Fruit fly (Drosophila melanogaster) Kc167 (cell line): ENCODE results near the gene CG1324.

ENCODE experiments used
- Myc ChIP-seq: fragments of >200 bp; optimal IDR thresholded peaks from 2 replicates; lab custom pipeline; 2017; ENCODE audit warnings: missing external identifiers
- Sin3A ChIP-seq: fragments of >200 bp; optimal IDR thresholded peaks from 2 replicates; lab custom pipeline; 2018; ENCODE audit warnings: missing external identifiers
- h ChIP-seq: fragments of >200 bp; optimal IDR thresholded peaks from 3 replicates; lab custom pipeline; 2018; ENCODE audit warnings: missing external identifiers
- insv ChIP-seq: fragments of >200 bp; optimal IDR thresholded peaks from 3 replicates; lab custom pipeline; 2018; ENCODE audit warnings: missing external identifiers
- psq ChIP-seq: fragments of >200 bp; optimal IDR thresholded peaks from 2 replicates; lab custom pipeline; 2017; ENCODE audit warnings: missing external identifiers
- ttk ChIP-seq: sonication (Bioruptor generic); optimal IDR thresholded peaks from 2 replicates; lab custom pipeline; 2017; ENCODE audit warnings: missing external identifiers

The CG1324 gene

dm6 chrX:20735910-20736483, at the start of gene CG1324:
TSS of gene CG1324 (minus strand) at chrX:20735960.
- TF ChIP-seq insv, result no peak
- TF ChIP-seq Myc (lab: Kevin White, UChicago), result no peak
- no peak for TF ChIP-seq ttk (lab: Kevin White, UChicago)
- TF ChIP-seq Sin3A, result no peak
- no peak for TF ChIP-seq psq
- no peak for TF ChIP-seq h (lab: Kevin White, UChicago)

dm6 chrX:20781120-20781519, 45.4 kb upstream of the CG1324 start, which contains the start of gene CG32507:
TSS of gene CG32507 (minus strand) at chrX:20781220.
- TF ChIP-seq insv (no peak), h (lab: Kevin White, UChicago) (no peak), Sin3A (no peak), Myc (lab: Kevin White, UChicago) (no peak), psq (no peak), ttk (lab: Kevin White, UChicago) (no peak)

- TF ChIP-seq psq (no peak), h (lab: Kevin White, UChicago) (no peak), Myc (lab: Kevin White, UChicago) (no peak), ttk (lab: Kevin White, UChicago) (no peak), Sin3A (no peak), insv (no peak)
Observed at dm6 chrX:20776281-20776680, 40.5 kb upstream of the CG1324 start.

DNA sequence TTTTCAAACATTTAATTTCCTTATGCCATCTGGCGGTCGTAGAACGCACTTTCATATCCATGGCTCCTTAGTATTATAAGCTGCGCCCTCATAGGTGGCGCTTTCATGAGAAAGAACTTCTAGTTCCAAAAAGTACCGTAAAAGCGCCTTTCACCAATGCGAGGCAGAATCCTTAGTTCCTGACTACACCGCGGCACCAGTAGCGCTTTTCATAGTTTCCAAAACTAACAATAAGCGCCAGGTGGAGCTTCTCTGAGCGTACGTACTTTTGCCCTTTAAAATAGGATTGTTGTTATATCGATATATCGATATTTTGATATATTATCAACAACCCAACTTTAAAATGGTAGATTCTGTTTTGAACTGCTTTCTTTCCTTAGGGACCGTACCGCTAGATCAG, 24.7 kb upstream of the CG1324 start:
- TF ChIP-seq insv, result no peak
- peak; percentile 69 for TF ChIP-seq h (lab: Kevin White, UChicago)
- no peak for TF ChIP-seq ttk (lab: Kevin White, UChicago)

DNA sequence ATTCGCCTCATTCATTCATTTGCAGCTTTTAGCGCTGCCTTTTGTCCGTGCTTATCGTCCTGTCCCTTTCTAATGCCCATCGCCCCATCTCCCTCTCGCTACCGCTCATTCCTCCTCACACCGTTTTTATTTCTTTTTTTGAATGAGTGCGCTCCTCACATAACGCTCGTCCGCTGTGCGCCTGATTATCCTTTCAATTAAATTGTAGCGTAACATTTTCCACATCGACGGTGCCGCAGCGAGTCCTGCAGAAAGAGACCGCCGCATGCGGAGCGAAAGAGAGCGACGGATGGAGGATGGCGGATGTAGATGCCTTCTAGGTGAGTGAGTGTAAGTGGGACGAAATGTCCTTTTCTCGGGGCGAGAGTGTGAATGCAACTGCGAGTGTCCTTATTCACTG, 21.2 kb upstream of the CG1324 start:
- no peak for TF ChIP-seq Sin3A

dm6 chrX:20756447-20756846, 20.7 kb upstream of the CG1324 start:
- TF ChIP-seq Sin3A, result no peak
- no peak for TF ChIP-seq Myc (lab: Kevin White, UChicago)
- TF ChIP-seq ttk (lab: Kevin White, UChicago), result no peak
- no peak for TF ChIP-seq h (lab: Kevin White, UChicago)
- TF ChIP-seq psq, result no peak
- TF ChIP-seq insv, result no peak

DNA sequence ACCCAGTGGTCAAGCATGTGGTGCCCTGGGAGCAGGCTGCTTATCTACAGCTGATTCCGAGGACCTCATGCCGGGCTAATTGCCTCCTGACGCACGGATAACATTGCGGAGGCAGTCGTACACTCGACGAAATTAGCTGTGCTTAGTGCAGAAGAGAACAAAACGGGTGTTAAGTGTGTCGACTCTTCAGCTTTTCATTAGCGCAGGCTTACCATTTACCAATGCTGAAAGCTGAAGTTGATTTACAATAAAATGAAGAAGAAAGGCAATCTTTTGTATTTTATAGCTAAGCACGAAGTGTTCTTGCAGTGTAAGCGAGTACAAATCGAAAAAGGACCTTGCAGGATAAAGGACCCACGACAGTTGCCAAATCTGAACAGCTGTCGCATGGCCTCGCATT, 17.4 kb upstream of the CG1324 start:
- TF ChIP-seq ttk (lab: Kevin White, UChicago) (no peak), Sin3A (no peak), insv (no peak), Myc (lab: Kevin White, UChicago) (no peak), h (lab: Kevin White, UChicago) (no peak), psq (no peak)

- TF ChIP-seq h (lab: Kevin White, UChicago) (no peak), Myc (lab: Kevin White, UChicago) (no peak), psq (no peak), insv (no peak), Sin3A (no peak), ttk (lab: Kevin White, UChicago) (no peak)
Observed at dm6 chrX:20745865-20746264, 10.1 kb upstream of the CG1324 start, which contains the start of gene CG15452. TSS of gene CG15452 (minus strand) at chrX:20745965.

DNA sequence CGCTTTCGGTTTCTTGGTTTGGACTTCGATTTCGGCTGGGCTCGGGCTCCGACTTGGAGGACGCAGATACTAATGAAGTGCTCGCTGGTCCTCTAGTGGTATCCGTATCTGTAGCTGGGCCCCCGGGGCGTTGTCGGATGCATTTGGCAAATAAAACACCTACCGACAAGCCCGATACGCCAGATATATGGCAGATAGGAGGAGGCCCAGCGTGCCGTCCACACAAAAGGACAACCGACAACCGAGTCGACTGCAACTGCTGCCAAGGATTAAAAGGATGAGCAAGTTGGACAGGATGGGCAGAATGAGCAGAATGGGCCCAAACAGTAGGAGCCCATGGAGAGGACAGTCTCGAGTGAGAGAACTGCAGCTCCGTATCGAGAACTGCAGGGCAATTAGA, 3.8 kb upstream of the CG1324 start:
- TF ChIP-seq Sin3A (no peak), insv (no peak), h (lab: Kevin White, UChicago) (no peak), psq (no peak), ttk (lab: Kevin White, UChicago) (no peak), Myc (lab: Kevin White, UChicago) (no peak)

DNA sequence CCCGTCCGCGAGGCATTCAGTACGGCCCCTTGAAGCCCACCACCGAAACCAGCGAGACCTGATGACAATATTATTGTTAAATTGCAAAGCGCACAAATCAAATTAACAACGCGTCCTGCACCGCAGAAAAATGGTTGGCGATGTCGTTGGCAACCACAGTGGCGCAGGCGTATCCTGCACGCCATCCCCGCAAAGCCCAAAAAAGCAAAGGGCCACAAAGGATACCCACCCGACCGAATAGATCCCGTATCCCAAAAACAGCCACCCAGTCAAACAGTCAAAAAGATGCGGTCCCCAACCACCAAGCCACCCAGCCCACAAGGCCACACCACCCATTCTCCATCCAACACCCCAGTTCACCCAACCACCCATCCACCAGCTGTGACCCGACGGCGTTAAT, 4.3 kb downstream of the CG1324 start:
- TF ChIP-seq insv (no peak), h (lab: Kevin White, UChicago) (no peak), ttk (lab: Kevin White, UChicago) (no peak), Sin3A (no peak), Myc (lab: Kevin White, UChicago) (no peak), psq (no peak)

DNA sequence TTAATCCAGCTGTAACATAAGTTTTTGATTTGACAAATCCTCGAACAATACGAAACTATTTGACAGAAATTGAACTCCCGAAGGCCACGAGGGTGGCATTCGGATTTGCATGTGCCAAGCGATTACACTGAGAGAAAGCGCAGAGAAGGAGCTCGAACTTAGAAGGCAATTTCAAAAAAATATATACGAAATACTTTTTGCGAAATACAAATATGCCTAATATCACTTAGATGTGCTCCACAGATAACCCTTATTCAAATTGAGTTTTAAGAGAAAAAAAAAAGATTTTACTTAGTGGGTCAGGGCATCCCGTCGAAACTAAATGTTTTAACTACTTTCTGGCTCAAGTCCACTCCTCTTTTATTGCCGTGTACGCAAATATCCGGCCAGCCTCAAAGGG, 7.2 kb downstream of the CG1324 start:
- TF ChIP-seq Myc (lab: Kevin White, UChicago) (no peak), ttk (lab: Kevin White, UChicago) (no peak), h (lab: Kevin White, UChicago) (no peak)

- no peak for TF ChIP-seq Sin3A
- no peak for TF ChIP-seq Myc (lab: Kevin White, UChicago)
- no peak for TF ChIP-seq h (lab: Kevin White, UChicago)
- no peak for TF ChIP-seq insv
- TF ChIP-seq psq, result no peak
- TF ChIP-seq ttk (lab: Kevin White, UChicago), result no peak
Observed at dm6 chrX:20724475-20724874, 11.3 kb downstream of the CG1324 start.

DNA sequence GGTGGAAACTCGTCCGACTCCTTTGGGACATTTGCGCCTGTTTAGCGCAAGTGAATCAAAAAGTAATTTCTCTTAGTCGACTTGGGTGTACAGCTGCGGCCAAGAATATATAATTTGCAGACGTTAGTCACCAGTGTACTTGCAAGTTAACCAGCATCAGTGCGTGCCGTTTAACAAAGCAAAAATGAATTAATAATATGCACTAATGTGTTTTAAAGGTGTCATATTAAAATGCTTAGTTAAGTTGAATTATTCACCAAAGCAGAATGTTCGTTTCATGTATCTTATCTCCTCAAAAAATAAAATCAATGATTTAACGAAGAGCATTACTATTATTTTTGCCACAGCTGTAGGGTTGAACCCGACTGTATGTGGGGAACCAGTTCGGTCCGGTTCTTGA, 12.6 kb downstream of the CG1324 start:
- no peak for TF ChIP-seq Sin3A
- TF ChIP-seq insv, result no peak
- TF ChIP-seq Myc (lab: Kevin White, UChicago), result no peak
- no peak for TF ChIP-seq ttk (lab: Kevin White, UChicago)
- TF ChIP-seq psq, result no peak
- no peak for TF ChIP-seq h (lab: Kevin White, UChicago)
